Worm (Caenorhabditis elegans) whole organism, L1 larva: ENCODE results near the gene srt-73.

Experiments used
- aly-2 ChIP-seq: fragments of 150-350 bp; optimal IDR thresholded peaks from 2 replicates; lab custom pipeline; 2014; ENCODE audit warnings: missing biosample characterization, missing genetic modification characterization
- ama-1 ChIP-seq: fragments of 150-350 bp; optimal IDR thresholded peaks from 2 replicates; lab custom pipeline; 2014
- elt-2 ChIP-seq: sonication (generic microtip); optimal IDR thresholded peaks from 2 replicates; lab custom pipeline; 2016; ENCODE audit warnings: missing genetic modification characterization, mild to moderate bottlenecking, inconsistent platforms, missing compliant biosample characterization, missing genetic modification reagents
- fkh-10 ChIP-seq: sonication (generic microtip); optimal IDR thresholded peaks from 2 replicates; lab custom pipeline; 2017; ENCODE audit warnings: missing biosample characterization, missing genetic modification reagents, missing genetic modification characterization
- hlh-17 ChIP-seq: fragments of 200-800 bp; sonication (Bioruptor generic); optimal IDR thresholded peaks from 2 replicates; lab custom pipeline; 2018; ENCODE audit warnings: missing genetic modification characterization, mild to moderate bottlenecking, missing compliant biosample characterization, moderate library complexity, borderline replicate concordance
- lin-39 ChIP-seq: fragments of 150-350 bp; optimal IDR thresholded peaks from 2 replicates; lab custom pipeline; 2014; ENCODE audit warnings: missing biosample characterization, missing genetic modification reagents, missing genetic modification characterization
- lir-3 ChIP-seq: sonication (generic microtip); optimal IDR thresholded peaks from 2 replicates; lab custom pipeline; 2016; ENCODE audit warnings: mild to moderate bottlenecking, missing genetic modification characterization, moderate library complexity, missing compliant biosample characterization; ENCODE audit not compliant: poor library complexity
- unc-130 ChIP-seq: fragments of 150-350 bp; optimal IDR thresholded peaks from 2 replicates; lab custom pipeline; 2017; ENCODE audit warnings: missing biosample characterization, missing genetic modification characterization, inconsistent platforms

DNA sequence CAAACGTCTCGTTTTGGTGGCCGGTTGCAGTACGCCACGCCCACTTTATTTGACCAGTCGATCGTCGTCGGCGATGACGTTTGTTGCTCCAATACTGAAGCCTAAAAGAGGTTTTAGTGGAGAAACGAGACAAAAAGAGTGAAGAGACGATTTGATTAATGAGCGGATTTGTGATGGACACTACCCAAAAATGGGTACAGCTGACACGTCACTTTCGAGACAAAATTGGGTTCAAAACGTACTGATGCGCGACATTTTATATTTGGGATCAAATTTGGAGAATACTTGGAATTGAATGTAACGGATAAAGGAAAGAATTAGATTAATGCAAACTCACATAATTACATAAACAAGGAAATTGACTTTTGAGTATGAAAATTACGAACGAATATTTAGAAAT, 18.3 kb downstream of the srt-73 start, which contains the start of gene ilys-4:
- TF ChIP-seq unc-130 (tag; lab: Kevin White, UChicago) (no peak), elt-2 (tag; lab: Kevin White, UChicago) (no peak), hlh-17 (GFP tag; lab: Kevin White, UChicago) (no peak), lin-39 (no peak), ama-1 (no peak), lir-3 (tag; lab: Kevin White, UChicago) (no peak), fkh-10 (GFP tag; lab: Kevin White, UChicago) (no peak), aly-2 (tag; lab: Kevin White, UChicago) (no peak)
